Fruit fly (Drosophila melanogaster) whole organism, pupa: Measurements from ENCODE around the gene CIA30.

ENCODE experiments used
- CG13204 ChIP-seq: fragments of 200-800 bp; sonication (Bioruptor generic); optimal IDR thresholded peaks from 2 replicates; lab custom pipeline; 2018; ENCODE audit warnings: missing biosample characterization, mild to moderate bottlenecking, missing genetic modification characterization, moderate library complexity
- CG8159 ChIP-seq: fragments of 200-800 bp; sonication (Bioruptor generic); optimal IDR thresholded peaks from 3 replicates; lab custom pipeline; 2018; ENCODE audit warnings: missing biosample characterization, mild to moderate bottlenecking, missing genetic modification characterization, moderate library complexity
- CG8301 ChIP-seq: fragments of 200-800 bp; sonication (Bioruptor generic); optimal IDR thresholded peaks from 2 replicates; lab custom pipeline; 2018; ENCODE audit warnings: missing biosample characterization, mild to moderate bottlenecking, missing genetic modification characterization
- EcR ChIP-seq: fragments of 200-800 bp; sonication (Bioruptor generic); optimal IDR thresholded peaks from 3 replicates; lab custom pipeline; 2019; ENCODE audit warnings: missing biosample characterization, missing genetic modification characterization, mild to moderate bottlenecking, moderate library complexity, missing genetic modification reagents
- Pif1A ChIP-seq: fragments of 200-800 bp; sonication (Bioruptor generic); optimal IDR thresholded peaks from 3 replicates; lab custom pipeline; 2016; ENCODE audit warnings: missing biosample characterization, missing genetic modification characterization
- fd96Ca ChIP-seq: fragments of 200-800 bp; sonication (Bioruptor generic); IDR thresholded peaks from 3 replicates; pipeline ENCODE4 v1.3.6; 2022; ENCODE audit warnings: missing biosample characterization, missing genetic modification characterization

DNA sequence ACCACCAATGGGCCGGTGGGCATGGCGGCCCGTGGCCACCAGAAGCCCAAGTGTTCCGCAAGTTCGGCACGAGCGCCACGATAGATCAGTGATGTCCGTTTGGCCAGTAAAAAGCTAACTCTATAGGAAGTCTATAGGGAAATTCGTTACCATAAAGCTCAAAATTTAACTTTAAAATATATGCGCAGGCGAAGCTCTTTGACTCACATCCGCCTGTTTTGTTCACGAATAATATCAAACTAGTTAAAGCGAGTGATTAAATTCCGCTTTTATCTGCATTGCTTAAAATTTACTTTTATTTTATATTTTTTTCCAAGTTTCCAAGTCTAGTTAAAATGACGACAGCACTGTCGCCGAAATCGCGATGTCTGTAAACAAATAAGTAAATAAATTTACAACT, 20.9 kb downstream of the CIA30 start:
- TF ChIP-seq Pif1A: no peak
- TF ChIP-seq fd96Ca (GFP tag; lab: Robert Waterston, UW): peak; percentile 72
- TF ChIP-seq EcR (GFP tag; lab: Kevin White, UChicago): no peak
- TF ChIP-seq CG8159 (tag; lab: Kevin White, UChicago): peak; percentile 53
- no peak for TF ChIP-seq CG13204
- TF ChIP-seq CG8301 (tag; lab: Kevin White, UChicago): peak; percentile 55
